Worm (Caenorhabditis elegans) whole organism, early embryonic: ENCODE data around the gene pygo-1.

Experiments used
- ama-1 ChIP-seq: fragments of 150-350 bp; optimal IDR thresholded peaks from 2 replicates; lab custom pipeline; 2014
- ceh-36 ChIP-seq: sonication (generic microtip); optimal IDR thresholded peaks from 2 replicates; lab custom pipeline; 2016; ENCODE audit warnings: missing genetic modification characterization, inconsistent platforms, missing compliant biosample characterization
- flt-1 ChIP-seq: fragments of 200-800 bp; sonication (Bioruptor generic); IDR thresholded peaks from 2 replicates; pipeline ENCODE4 v1.3.6; 2022; ENCODE audit warnings: missing genetic modification characterization, missing compliant biosample characterization
- hmbx-1 ChIP-seq: sonication (generic microtip); optimal IDR thresholded peaks from 2 replicates; lab custom pipeline; 2016; ENCODE audit warnings: mild to moderate bottlenecking, missing genetic modification characterization, missing compliant biosample characterization
- hmg-4 ChIP-seq: fragments of 200-800 bp; sonication (Bioruptor generic); optimal IDR thresholded peaks from 2 replicates; lab custom pipeline; 2018; ENCODE audit warnings: mild to moderate bottlenecking, missing genetic modification characterization, missing compliant biosample characterization
- hnd-1 ChIP-seq: sonication (generic microtip); optimal IDR thresholded peaks from 2 replicates; lab custom pipeline; 2016; ENCODE audit warnings: missing genetic modification characterization, missing compliant biosample characterization
- tra-4 ChIP-seq: sonication (generic microtip); optimal IDR thresholded peaks from 2 replicates; lab custom pipeline; 2017; ENCODE audit warnings: missing genetic modification characterization, missing compliant biosample characterization

DNA sequence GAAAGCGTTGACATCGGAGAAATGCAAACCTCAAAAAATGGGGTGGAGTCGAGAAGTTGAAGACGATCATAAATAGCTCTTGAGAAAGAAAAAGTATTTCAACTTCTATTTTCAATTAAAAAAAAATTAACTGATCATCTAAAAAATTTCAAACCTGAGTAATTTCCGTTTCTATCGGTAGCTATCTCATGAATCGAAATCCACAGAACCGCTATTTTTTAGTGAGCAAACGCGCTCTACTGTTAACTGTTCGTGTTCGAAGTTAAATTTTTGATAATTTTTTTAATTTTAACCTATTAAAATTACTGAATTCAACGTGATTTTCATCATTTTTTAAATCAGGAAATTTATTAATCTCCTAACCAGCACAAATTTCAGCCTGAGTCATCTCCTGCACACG lies 729 bp downstream of the pygo-1 start:
- TF ChIP-seq ceh-36 (tag; lab: Kevin White, UChicago) (no peak), hmbx-1 (tag; lab: Kevin White, UChicago) (no peak), ama-1 (no peak), hmg-4 (GFP tag; lab: Kevin White, UChicago) (no peak), hnd-1 (tag; lab: Kevin White, UChicago) (no peak), flt-1 (GFP tag; lab: Robert Waterston, UW) (no peak), tra-4 (tag; lab: Kevin White, UChicago) (no peak)
